Fruit fly (Drosophila melanogaster): ENCODE data around the gene CG33263.
A peak's percentile ranks its signal among the peaks of the same experiment; 100 is the strongest.

- TF ChIP-seq CG7839 (tag; optimal IDR thresholded peaks at IDR 0.05) (no peak), CG16813 (GFP tag; IDR thresholded peaks at IDR 0.05; ENCODE audit: partially characterized antibody) (peak; percentile 75), Usf (GFP tag; optimal IDR thresholded peaks at IDR 0.05) (no peak), CG10274 (GFP tag; optimal IDR thresholded peaks at IDR 0.05) (no peak), CG10565 (GFP tag; optimal IDR thresholded peaks at IDR 0.05) (no peak), Hr51 (GFP tag; optimal IDR thresholded peaks at IDR 0.05) (no peak), CG43689 (GFP tag; IDR thresholded peaks at IDR 0.05) (no peak), stwl (tag; optimal IDR thresholded peaks at IDR 0.05) (peak; percentile 57), al (GFP tag; IDR thresholded peaks at IDR 0.05) (no peak), CG9437 (GFP tag; optimal IDR thresholded peaks at IDR 0.05) (no peak), Nf-YC (tag; optimal IDR thresholded peaks at IDR 0.05) (peak; percentile 35), Opbp (GFP tag; IDR thresholded peaks at IDR 0.05; ENCODE audit: partially characterized antibody) (peak; percentile 74)
Observed at dm6 chr3L:13412200-13412885, 11.6 kb downstream of the CG33263 start, which contains the start of the genes CG10222 and flr.
